Worm (Caenorhabditis elegans): Measurements from ENCODE around the gene C45G9.10.

Gene C45G9.10

ce11 chrIII:5018116-5018689 lies 43.5 kb downstream of the C45G9.10 start, which contains the start of gene wip-1 (continued):
- TF ChIP-seq lir-1 (GFP tag; conservative IDR thresholded peaks at IDR 0.05) (peak; percentile 95), madf-8 (GFP tag; conservative IDR thresholded peaks at IDR 0.05) (peak; percentile 89), madf-10 (tag; optimal IDR thresholded peaks at IDR 0.05) (peak; percentile 93), attf-3 (GFP tag; conservative IDR thresholded peaks at IDR 0.05) (peak; percentile 82), let-607 (tag; optimal IDR thresholded peaks at IDR 0.05) (peak; percentile 85 to 94), lin-26 (GFP tag; IDR thresholded peaks at IDR 0.05) (peak; percentile 89), cebp-1 (GFP tag; IDR thresholded peaks at IDR 0.05) (peak; percentile 90), cebp-1 (tag; optimal IDR thresholded peaks at IDR 0.05) (peak; percentile 97), ceh-27 (GFP tag; optimal IDR thresholded peaks at IDR 0.05) (peak; percentile 99), ceh-100 (GFP tag; IDR thresholded peaks at IDR 0.05) (peak; percentile 89), aptf-2 (GFP tag; conservative IDR thresholded peaks at IDR 0.05) (peak; percentile 79), sdz-38 (tag; optimal IDR thresholded peaks at IDR 0.05) (no peak), lag-1 (GFP tag; IDR thresholded peaks at IDR 0.05) (no peak), nhr-90 (tag; optimal IDR thresholded peaks at IDR 0.05) (peak; percentile 92), gei-17 (GFP tag; optimal IDR thresholded peaks at IDR 0.05) (peak; percentile 85), mcd-1 (GFP tag; IDR thresholded peaks at IDR 0.05) (peak; percentile 96), somi-1 (GFP tag; optimal IDR thresholded peaks at IDR 0.05) (peak; percentile 94), unc-62 (GFP tag; optimal IDR thresholded peaks at IDR 0.05) (peak; percentile 17), dpl-1 (GFP tag; optimal IDR thresholded peaks at IDR 0.05) (peak; percentile 86), zim-3 (tag; optimal IDR thresholded peaks at IDR 0.05) (peak; percentile 64), xnd-1 (tag; optimal IDR thresholded peaks at IDR 0.05) (peak; percentile 86), snpc-3.4 (tag; optimal IDR thresholded peaks at IDR 0.05) (peak; percentile 96), attf-6 (GFP tag; IDR thresholded peaks at IDR 0.05) (peak; percentile 83), nfyb-1 (GFP tag; IDR thresholded peaks at IDR 0.05) (peak; percentile 98), nhr-80 (tag; optimal IDR thresholded peaks at IDR 0.05) (peak; percentile 99), akir-1 (GFP tag; optimal IDR thresholded peaks at IDR 0.05) (peak; percentile 59), athp-1 (tag; optimal IDR thresholded peaks at IDR 0.05) (peak; percentile 98), zfh-2 (GFP tag; conservative IDR thresholded peaks at IDR 0.05) (peak; percentile 97), tbp1 (GFP tag; optimal IDR thresholded peaks at IDR 0.05) (peak; percentile 79), Y53G8AR.9 (GFP tag; conservative IDR thresholded peaks at IDR 0.05) (peak; percentile 98), Y67H2A.10 (GFP tag; conservative IDR thresholded peaks at IDR 0.05) (peak; percentile 89), nhr-179 (tag; optimal IDR thresholded peaks at IDR 0.05) (no peak), hlh-26 (GFP tag; conservative IDR thresholded peaks at IDR 0.05) (no peak), F39B2.1 (GFP tag; IDR thresholded peaks at IDR 0.05) (peak; percentile 93), F10E7.11 (tag; optimal IDR thresholded peaks at IDR 0.05) (peak; percentile 71), lin-54 (GFP tag; optimal IDR thresholded peaks at IDR 0.05) (peak; percentile 98), tbx-9 (tag; optimal IDR thresholded peaks at IDR 0.05; ENCODE audit: borderline replicate concordance) (no peak), nhr-27 (tag; optimal IDR thresholded peaks at IDR 0.05) (peak; percentile 72), lsl-1 (GFP tag; optimal IDR thresholded peaks at IDR 0.05) (peak; percentile 93), pha-4 (tag; optimal IDR thresholded peaks at IDR 0.05) (peak; percentile 80), efl-1 (GFP tag; optimal IDR thresholded peaks at IDR 0.05) (peak; percentile 79), nhr-120 (GFP tag; IDR thresholded peaks at IDR 0.05) (no peak), dpff-1 (tag; optimal IDR thresholded peaks at IDR 0.05) (no peak), atf-7 (tag; optimal IDR thresholded peaks at IDR 0.05) (peak; percentile 92), Y56A3A.18 (GFP tag; IDR thresholded peaks at IDR 0.05) (peak; percentile 95), B0261.1 (tag; optimal IDR thresholded peaks at IDR 0.05) (peak; percentile 34), rcor-1 (GFP tag; IDR thresholded peaks at IDR 0.05) (peak; percentile 98), ztf-28 (GFP tag; IDR thresholded peaks at IDR 0.05) (peak; percentile 92)
